Worm (Caenorhabditis elegans): ENCODE results near the gene ceh-100.

Gene ceh-100

DNA sequence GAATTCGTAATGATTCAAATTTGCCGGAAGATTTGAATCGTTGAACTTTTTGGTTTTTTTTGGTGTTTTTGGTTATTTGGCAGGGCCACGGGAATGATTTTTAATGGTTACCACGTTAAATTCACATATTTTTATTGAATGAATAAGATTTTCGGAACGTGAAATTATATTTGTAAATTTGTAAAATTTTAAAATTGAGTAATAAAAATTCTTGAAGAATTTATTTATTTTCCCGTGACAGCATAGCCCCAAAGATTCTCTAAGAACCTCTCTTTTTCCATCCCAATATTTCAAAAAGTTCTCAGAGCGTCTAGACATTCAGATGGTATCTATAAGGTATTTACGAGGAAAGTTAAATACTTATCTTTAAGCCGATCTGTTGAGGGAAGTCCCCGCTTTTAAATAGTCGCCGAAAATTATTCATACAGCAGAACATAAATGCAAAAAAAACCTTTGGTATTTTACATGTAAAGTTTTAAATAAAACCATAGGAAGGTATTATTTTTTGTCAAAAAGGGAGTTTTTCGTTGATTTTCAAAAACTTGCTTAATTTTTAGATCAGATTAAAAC lies 31.4 kb upstream of the ceh-100 start, which contains the start of gene Y38E10A.17:
Gene Y38E10A.17 (minus strand): TSS at position 51 of the 570 bp plus-strand sequence.
- TF ChIP-seq nhr-85 (tag) (peak; percentile 67), mep-1 (tag; optimal IDR thresholded peaks at IDR 0.05) (no peak)

DNA sequence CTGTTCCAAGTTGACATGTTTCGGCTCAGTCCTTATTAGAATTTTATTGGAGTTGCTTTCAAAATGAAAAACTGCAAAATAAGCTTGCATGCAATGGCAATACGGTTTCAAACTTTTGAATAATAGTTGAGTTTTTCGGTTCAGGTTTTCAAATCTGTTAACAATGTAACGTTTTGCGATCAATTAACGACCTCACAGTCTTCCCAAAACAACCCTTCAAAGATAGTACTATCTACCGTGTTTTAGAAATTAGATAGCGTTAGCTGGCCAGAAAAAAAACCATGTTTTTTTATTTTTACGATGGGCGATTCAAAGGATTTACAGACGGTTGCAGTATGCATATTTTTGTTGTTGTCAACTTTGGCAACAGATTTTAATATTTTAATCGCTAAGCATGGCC lies 27.4 kb upstream of the ceh-100 start, which contains the start of gene Y38E10A.34:
Gene Y38E10A.34 (plus strand): TSS at position 301 of the 400 bp plus-strand sequence.
- TF ChIP-seq grh-1 (GFP tag; IDR thresholded peaks at IDR 0.05) (no peak), pqm-1 (tag; optimal IDR thresholded peaks at IDR 0.05) (no peak), ceh-82 (tag; optimal IDR thresholded peaks at IDR 0.05) (no peak), mdl-1 (tag; optimal IDR thresholded peaks at IDR 0.05) (no peak), ztf-11 (tag; optimal IDR thresholded peaks at IDR 0.05) (no peak), ces-1 (GFP tag; optimal IDR thresholded peaks at IDR 0.05) (no peak), nhr-71 (tag; optimal IDR thresholded peaks at IDR 0.05) (no peak), efl-1 (optimal IDR thresholded peaks at IDR 0.05) (no peak), efl-1 (GFP tag; optimal IDR thresholded peaks at IDR 0.05 in 1 of 2) (peak in 1 of 2 experiments; percentile 18), lin-35 (GFP tag; optimal IDR thresholded peaks at IDR 0.05) (no peak), skn-1 (tag; optimal IDR thresholded peaks at IDR 0.05) (no peak), C34B4.2 (tag; optimal IDR thresholded peaks at IDR 0.05) (no peak), snpc-4 (tag; optimal IDR thresholded peaks at IDR 0.05) (no peak), nhr-11 (tag; optimal IDR thresholded peaks at IDR 0.05) (no peak), nhr-237 (tag; optimal IDR thresholded peaks at IDR 0.05) (no peak), nhr-85 (tag) (peak; percentile 53)

DNA sequence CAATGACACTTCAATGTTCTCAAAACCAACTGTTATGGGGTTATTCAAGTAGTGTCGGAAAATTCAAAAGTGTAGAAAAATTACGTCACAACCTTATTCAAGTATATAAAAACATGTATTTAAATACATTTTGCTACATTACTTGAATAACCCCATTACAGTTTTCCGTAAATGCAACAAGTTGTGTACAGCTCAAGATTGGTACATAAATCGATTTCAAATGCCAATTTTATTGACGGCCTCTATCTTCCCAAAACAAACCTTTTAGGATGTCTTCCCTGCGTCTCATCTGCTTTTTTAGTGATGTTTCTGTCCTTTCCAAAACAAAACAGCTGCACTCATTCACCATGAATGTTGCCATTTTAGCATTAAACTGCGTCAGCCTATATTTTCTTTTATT lies 25.9 kb upstream of the ceh-100 start, which contains the start of gene Y38E10A.28:
Gene Y38E10A.28 (plus strand): TSS at position 301 of the 400 bp plus-strand sequence.
- TF ChIP-seq tbx-2 (tag; optimal IDR thresholded peaks at IDR 0.05) (no peak), fkh-8 (tag; optimal IDR thresholded peaks at IDR 0.05) (no peak), sox-4 (tag; optimal IDR thresholded peaks at IDR 0.05) (no peak), egl-27 (tag; optimal IDR thresholded peaks at IDR 0.05) (no peak), hlh-17 (GFP tag; optimal IDR thresholded peaks at IDR 0.05; ENCODE audit: borderline replicate concordance) (no peak), mdl-1 (tag; optimal IDR thresholded peaks at IDR 0.05) (no peak), lin-35 (GFP tag; optimal IDR thresholded peaks at IDR 0.05) (no peak), dsc-1 (tag; optimal IDR thresholded peaks at IDR 0.05) (no peak), ztf-11 (tag; optimal IDR thresholded peaks at IDR 0.05) (no peak), nhr-20 (tag; optimal IDR thresholded peaks at IDR 0.05) (no peak), nhr-90 (tag; optimal IDR thresholded peaks at IDR 0.05; ENCODE audit: poor library complexity) (no peak), nhr-71 (tag; optimal IDR thresholded peaks at IDR 0.05) (no peak), egl-13 (tag; optimal IDR thresholded peaks at IDR 0.05) (no peak), nhr-28 (tag; optimal IDR thresholded peaks at IDR 0.05) (no peak), F16B12.6 (tag; optimal IDR thresholded peaks at IDR 0.05) (no peak), grh-1 (GFP tag; IDR thresholded peaks at IDR 0.05) (no peak), alr-1 (tag; optimal IDR thresholded peaks at IDR 0.05; ENCODE audit: borderline replicate concordance) (no peak), ets-5 (GFP tag; IDR thresholded peaks at IDR 0.05) (no peak), nhr-237 (tag; optimal IDR thresholded peaks at IDR 0.05) (no peak), fos-1 (tag; optimal IDR thresholded peaks at IDR 0.05) (no peak)

DNA sequence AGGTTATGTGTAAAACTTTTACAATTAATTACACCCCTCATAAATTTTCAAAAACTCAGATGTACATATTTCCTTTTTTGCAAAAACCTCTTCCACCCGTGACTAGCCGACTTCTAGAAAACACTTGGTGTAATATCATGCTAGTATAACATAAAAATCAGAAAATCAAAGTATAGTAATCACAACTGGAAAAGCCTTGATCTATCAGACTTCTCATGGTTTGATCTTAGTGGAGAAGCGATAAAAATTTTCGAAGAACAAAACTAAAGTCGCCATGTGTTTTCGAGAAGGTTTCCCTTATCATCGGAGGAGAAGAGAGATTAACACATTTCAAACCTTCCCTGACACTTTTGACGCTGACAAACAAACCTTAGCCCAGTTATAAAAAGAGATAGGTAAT lies 25.1 kb upstream of the ceh-100 start, which contains the start of gene nspe-5:
Gene nspe-5 (plus strand): TSS at position 301 of the 400 bp plus-strand sequence.
- TF ChIP-seq snu-23 (GFP tag; optimal IDR thresholded peaks at IDR 0.05): peak; percentile 10
- no peak for TF ChIP-seq nhr-47 (tag; optimal IDR thresholded peaks at IDR 0.05)
- TF ChIP-seq efl-1 (optimal IDR thresholded peaks at IDR 0.05): no peak
- TF ChIP-seq efl-1 (GFP tag; optimal IDR thresholded peaks at IDR 0.05 in 1 of 2): peak in 1 of 2 experiments; percentile 18
- TF ChIP-seq blmp-1 (tag; optimal IDR thresholded peaks at IDR 0.05): peak; percentile 12
- TF ChIP-seq lin-14 (GFP tag; optimal IDR thresholded peaks at IDR 0.05): peak; percentile 1
- TF ChIP-seq nhr-85 (tag): peak; percentile 4
- no peak for TF ChIP-seq dsc-1 (tag; optimal IDR thresholded peaks at IDR 0.05)
- TF ChIP-seq nhr-20 (tag; optimal IDR thresholded peaks at IDR 0.05): peak; percentile 34
- peak in 1 of 6 experiments; percentile 21 for TF ChIP-seq elt-3 (tag; optimal IDR thresholded peaks at IDR 0.05)

Data from whole organism, L1 larva.